Fruit fly (Drosophila melanogaster) whole organism, embryonic: ENCODE results near the gene mad2.

Source experiments
- Aef1 ChIP-seq: fragments of 200-800 bp; sonication (Bioruptor generic); IDR thresholded peaks from 3 replicates; pipeline ENCODE4 v1.3.6; 2022; ENCODE audit warnings: missing biosample characterization, missing genetic modification characterization
- BEAF-32 ChIP-seq: fragments of 200-800 bp; sonication (Bioruptor generic); optimal IDR thresholded peaks from 3 replicates; lab custom pipeline; 2017; ENCODE audit warnings: missing biosample characterization, missing genetic modification characterization, mild to moderate bottlenecking, moderate library complexity, missing genetic modification reagents
- CG10431 ChIP-seq: fragments of 200-800 bp; sonication (Bioruptor generic); optimal IDR thresholded peaks from 3 replicates; lab custom pipeline; 2018; ENCODE audit warnings: missing biosample characterization, mild to moderate bottlenecking, missing genetic modification characterization
- CG10979 ChIP-seq: fragments of 200-800 bp; sonication (Bioruptor generic); optimal IDR thresholded peaks from 2 replicates; lab custom pipeline; 2018; ENCODE audit warnings: missing biosample characterization, mild to moderate bottlenecking, missing genetic modification characterization, moderate library complexity
- CG11696 ChIP-seq: fragments of 200-800 bp; sonication (Bioruptor generic); IDR thresholded peaks from 2 replicates; pipeline ENCODE4 v1.3.6; 2022; ENCODE audit warnings: missing biosample characterization, missing genetic modification characterization
- CG12155 ChIP-seq: fragments of 200-800 bp; sonication (Bioruptor generic); optimal IDR thresholded peaks from 3 replicates; lab custom pipeline; 2016; ENCODE audit warnings: missing biosample characterization, missing genetic modification characterization
- CG12391 ChIP-seq: fragments of 200-800 bp; sonication (Bioruptor generic); optimal IDR thresholded peaks from 3 replicates; lab custom pipeline; 2018; ENCODE audit warnings: missing biosample characterization, mild to moderate bottlenecking, missing genetic modification characterization, moderate library complexity
- CG12659 ChIP-seq: fragments of 200-800 bp; sonication (Bioruptor generic); optimal IDR thresholded peaks from 3 replicates; lab custom pipeline; 2017; ENCODE audit warnings: mild to moderate bottlenecking, missing biosample characterization, missing genetic modification reagents, missing genetic modification characterization
- CG12942 ChIP-seq: fragments of 200-800 bp; sonication (Bioruptor generic); optimal IDR thresholded peaks from 3 replicates; lab custom pipeline; 2016; ENCODE audit warnings: missing biosample characterization, missing genetic modification characterization
- CG13287 ChIP-seq: fragments of 200-800 bp; sonication (Bioruptor generic); IDR thresholded peaks from 2 replicates; pipeline ENCODE4 v1.3.6; 2022; ENCODE audit warnings: missing biosample characterization, missing genetic modification characterization; ENCODE audit not compliant: partially characterized antibody
- CG15514 ChIP-seq: fragments of 200-800 bp; sonication (Bioruptor generic); optimal IDR thresholded peaks from 3 replicates; lab custom pipeline; 2017; ENCODE audit warnings: missing biosample characterization, missing genetic modification characterization, mild to moderate bottlenecking, moderate library complexity, missing genetic modification reagents
- CG17912 ChIP-seq: fragments of 200-800 bp; sonication (Bioruptor generic); optimal IDR thresholded peaks from 2 replicates; lab custom pipeline; 2018; ENCODE audit warnings: missing biosample characterization, mild to moderate bottlenecking, missing genetic modification characterization
- CG18011 ChIP-seq: fragments of 200-800 bp; sonication (Bioruptor generic); optimal IDR thresholded peaks from 2 replicates; lab custom pipeline; 2017; ENCODE audit warnings: missing biosample characterization, missing genetic modification characterization, mild to moderate bottlenecking, moderate library complexity, missing genotype
- CG3163 ChIP-seq: fragments of 200-800 bp; sonication (Bioruptor generic); optimal IDR thresholded peaks from 3 replicates; lab custom pipeline; 2016; ENCODE audit warnings: missing biosample characterization, missing genetic modification characterization
- CG3281 ChIP-seq: fragments of 200-800 bp; sonication (Bioruptor generic); optimal IDR thresholded peaks from 3 replicates; lab custom pipeline; 2017; ENCODE audit warnings: missing biosample characterization, mild to moderate bottlenecking, missing genetic modification characterization
- CG43689 ChIP-seq: fragments of 200-800 bp; sonication (Bioruptor generic); IDR thresholded peaks from 2 replicates; pipeline ENCODE4 v1.3.6; 2022; ENCODE audit warnings: missing biosample characterization, missing genetic modification characterization
- CG5953 ChIP-seq: fragments of 200-800 bp; sonication (Bioruptor generic); IDR thresholded peaks from 2 replicates; pipeline ENCODE4 v1.3.6; 2022; ENCODE audit warnings: missing biosample characterization, missing genetic modification characterization
- CG6791 ChIP-seq: fragments of 200-800 bp; sonication (Bioruptor generic); IDR thresholded peaks from 3 replicates; pipeline ENCODE4 v1.3.6; 2022; ENCODE audit warnings: missing biosample characterization, missing genetic modification characterization; ENCODE audit not compliant: partially characterized antibody
- CG7372 ChIP-seq: fragments of 200-800 bp; sonication (Bioruptor generic); IDR thresholded peaks from 2 replicates; pipeline ENCODE4 v1.3.6; 2022; ENCODE audit warnings: missing biosample characterization, missing genetic modification characterization
- CG7928 ChIP-seq: fragments of 200-800 bp; sonication (Bioruptor generic); optimal IDR thresholded peaks from 2 replicates; lab custom pipeline; 2017; ENCODE audit warnings: missing biosample characterization, mild to moderate bottlenecking, missing genetic modification characterization
- CG8281 ChIP-seq: fragments of 200-800 bp; sonication (Bioruptor generic); optimal IDR thresholded peaks from 2 replicates; lab custom pipeline; 2018; ENCODE audit warnings: missing biosample characterization, mild to moderate bottlenecking, missing genetic modification characterization, moderate library complexity
- CG8765 ChIP-seq: fragments of 200-800 bp; sonication (Bioruptor generic); IDR thresholded peaks from 2 replicates; pipeline ENCODE4 v1.3.6; 2022; ENCODE audit warnings: missing biosample characterization, missing genetic modification characterization
- CG9876 ChIP-seq: fragments of 200-800 bp; sonication (Bioruptor generic); optimal IDR thresholded peaks from 2 replicates; lab custom pipeline; 2016; ENCODE audit warnings: missing biosample characterization, missing genetic modification characterization
- D19A ChIP-seq: fragments of 200-800 bp; optimal IDR thresholded peaks from 3 replicates; lab custom pipeline; 2019; ENCODE audit warnings: missing biosample characterization, mild to moderate bottlenecking, missing genetic modification characterization, moderate library complexity
- Dll ChIP-seq: fragments of 200-800 bp; sonication (Bioruptor generic); IDR thresholded peaks from 4 replicates; pipeline ENCODE4 v1.3.6; 2022; ENCODE audit warnings: missing biosample characterization, missing genetic modification characterization; ENCODE audit not compliant: partially characterized antibody
- Fer2 ChIP-seq: fragments of 200-800 bp; sonication (Bioruptor generic); optimal IDR thresholded peaks from 2 replicates; lab custom pipeline; 2018; ENCODE audit warnings: missing biosample characterization, mild to moderate bottlenecking, missing genetic modification characterization, moderate library complexity
- H15 ChIP-seq: fragments of 200-800 bp; sonication (Bioruptor generic); IDR thresholded peaks from 3 replicates; pipeline ENCODE4 v1.3.6; 2022; ENCODE audit warnings: missing biosample characterization, missing genetic modification characterization
- Hey ChIP-seq: fragments of 200-800 bp; sonication (Bioruptor generic); optimal IDR thresholded peaks from 3 replicates; lab custom pipeline; 2018; ENCODE audit warnings: missing biosample characterization, mild to moderate bottlenecking, missing genetic modification characterization
- Lpt ChIP-seq: fragments of >200 bp; optimal IDR thresholded peaks from 2 replicates; lab custom pipeline; 2018; ENCODE audit warnings: missing biosample characterization, missing genetic modification characterization
- Nf-YA ChIP-seq: fragments of 200-800 bp; sonication (Bioruptor generic); IDR thresholded peaks from 2 replicates; pipeline ENCODE4 v1.3.6; 2022; ENCODE audit warnings: missing biosample characterization, missing genetic modification characterization
- Scr ChIP-seq: fragments of 200-800 bp; sonication (Bioruptor generic); IDR thresholded peaks from 2 replicates; pipeline ENCODE4 v1.3.6; 2022; ENCODE audit warnings: missing biosample characterization, missing genetic modification characterization; ENCODE audit not compliant: partially characterized antibody
- Sox100B ChIP-seq: fragments of 200-800 bp; sonication (Bioruptor generic); optimal IDR thresholded peaks from 3 replicates; lab custom pipeline; 2018; ENCODE audit warnings: missing biosample characterization, mild to moderate bottlenecking, missing genetic modification characterization
- TFAM ChIP-seq: fragments of 200-800 bp; sonication (Bioruptor generic); optimal IDR thresholded peaks from 2 replicates; lab custom pipeline; 2017; ENCODE audit warnings: missing biosample characterization, missing genetic modification characterization, inconsistent platforms
- YL-1 ChIP-seq: fragments of 200-800 bp; sonication (Bioruptor generic); optimal IDR thresholded peaks from 3 replicates; lab custom pipeline; 2017; ENCODE audit warnings: missing biosample characterization, mild to moderate bottlenecking, missing genetic modification characterization
- ac ChIP-seq: fragments of 200-800 bp; sonication (Bioruptor generic); optimal IDR thresholded peaks from 3 replicates; lab custom pipeline; 2017; ENCODE audit warnings: missing biosample characterization, mild to moderate bottlenecking, missing genetic modification characterization
- al ChIP-seq: fragments of 200-800 bp; sonication (Bioruptor generic); IDR thresholded peaks from 2 replicates; pipeline ENCODE4 v1.3.6; 2022; ENCODE audit warnings: missing biosample characterization, missing genetic modification characterization
- amos ChIP-seq: fragments of 200-800 bp; sonication (Bioruptor generic); IDR thresholded peaks from 2 replicates; pipeline ENCODE4 v1.3.6; 2022; ENCODE audit warnings: missing biosample characterization, missing genetic modification characterization; ENCODE audit not compliant: partially characterized antibody
- ase ChIP-seq: fragments of 200-800 bp; sonication (Bioruptor generic); IDR thresholded peaks from 3 replicates; pipeline ENCODE4 v1.3.6; 2022; ENCODE audit warnings: missing biosample characterization, missing genetic modification characterization
- az2 ChIP-seq: fragments of 200-800 bp; sonication (Bioruptor generic); optimal IDR thresholded peaks from 3 replicates; lab custom pipeline; 2016; ENCODE audit warnings: missing biosample characterization, missing genetic modification characterization
- bbx ChIP-seq: fragments of 200-800 bp; sonication (Bioruptor generic); IDR thresholded peaks from 2 replicates; pipeline ENCODE4 v1.3.6; 2022; ENCODE audit warnings: missing biosample characterization, missing genetic modification characterization; ENCODE audit not compliant: partially characterized antibody
- br ChIP-seq: fragments of >200 bp; optimal IDR thresholded peaks from 2 replicates; lab custom pipeline; 2017
- cad ChIP-seq: fragments of >200 bp; optimal IDR thresholded peaks from 2 replicates; lab custom pipeline; 2017; ENCODE audit warnings: missing biosample characterization, missing genetic modification characterization
- cas ChIP-seq: fragments of 200-800 bp; sonication (Bioruptor generic); IDR thresholded peaks from 2 replicates; pipeline ENCODE4 v1.3.6; 2022; ENCODE audit warnings: missing biosample characterization, missing genetic modification characterization
- caup ChIP-seq: fragments of 200-800 bp; sonication (Bioruptor generic); optimal IDR thresholded peaks from 3 replicates; lab custom pipeline; 2017; ENCODE audit warnings: missing biosample characterization, mild to moderate bottlenecking, missing genetic modification characterization, moderate library complexity; ENCODE audit not compliant: severe bottlenecking
- corto ChIP-seq: fragments of 200-800 bp; sonication (Bioruptor generic); optimal IDR thresholded peaks from 2 replicates; lab custom pipeline; 2016; ENCODE audit warnings: missing biosample characterization, mild to moderate bottlenecking, missing genetic modification characterization, moderate library complexity
- cwo ChIP-seq: fragments of 200-800 bp; sonication (Bioruptor generic); optimal IDR thresholded peaks from 3 replicates; lab custom pipeline; 2017; ENCODE audit warnings: missing biosample characterization, missing genetic modification characterization, mild to moderate bottlenecking, moderate library complexity, missing genetic modification reagents
- gfzf ChIP-seq: fragments of 200-800 bp; sonication (Bioruptor generic); optimal IDR thresholded peaks from 2 replicates; lab custom pipeline; 2016; ENCODE audit warnings: missing biosample characterization, mild to moderate bottlenecking, missing genetic modification characterization, moderate library complexity
- hth ChIP-seq: fragments of >200 bp; optimal IDR thresholded peaks from 2 replicates; lab custom pipeline; 2017; ENCODE audit warnings: inconsistent platforms
- kah ChIP-seq: fragments of 200-800 bp; sonication (Bioruptor generic); optimal IDR thresholded peaks from 2 replicates; lab custom pipeline; 2018; ENCODE audit warnings: missing biosample characterization, mild to moderate bottlenecking, missing genetic modification characterization
- nerfin-2 ChIP-seq: fragments of 200-800 bp; sonication (Bioruptor generic); IDR thresholded peaks from 2 replicates; pipeline ENCODE4 v1.3.6; 2022; ENCODE audit warnings: missing biosample characterization, missing genetic modification characterization; ENCODE audit not compliant: partially characterized antibody
- odd ChIP-seq: fragments of 200-800 bp; sonication (Bioruptor generic); optimal IDR thresholded peaks from 2 replicates; lab custom pipeline; 2017; ENCODE audit warnings: missing biosample characterization, mild to moderate bottlenecking, missing genetic modification characterization
- otp ChIP-seq: fragments of 200-800 bp; sonication (Bioruptor generic); IDR thresholded peaks from 3 replicates; pipeline ENCODE4, ENCODE4 v1.3.6; 2022; ENCODE audit warnings: missing biosample characterization, missing genetic modification characterization
- ttk ChIP-seq: fragments of 200-800 bp; sonication (Bioruptor generic); IDR thresholded peaks from 2 replicates; pipeline ENCODE4 v2.1.2; 2022; ENCODE audit warnings: missing biosample characterization, missing genetic modification characterization

The mad2 gene

DNA sequence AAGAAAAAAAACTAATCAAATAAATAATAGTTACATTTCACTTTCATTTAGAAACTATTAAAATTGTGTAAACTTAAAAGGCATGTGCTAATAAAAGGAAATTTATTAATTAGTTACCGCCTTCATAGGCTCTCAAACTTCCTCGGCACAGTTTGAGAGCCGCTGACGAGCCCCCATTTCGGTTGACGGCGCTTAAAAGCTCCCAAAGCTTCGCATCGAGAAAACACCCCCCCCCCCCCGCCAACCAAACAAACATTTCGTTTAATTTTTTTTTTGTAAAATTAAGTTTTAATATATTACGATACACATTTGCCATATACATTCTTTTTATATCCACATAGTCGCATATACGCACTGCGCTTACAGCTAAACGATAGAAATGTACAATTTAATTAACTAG is 15.6 kb downstream of the mad2 start (continued):
- TF ChIP-seq Scr (GFP tag; lab: Robert Waterston, UW) (no peak), CG13287 (peak; percentile 31; the same call in 1 of the 2 replicates), kah (GFP tag; lab: Kevin White, UChicago) (no peak), CG8765 (GFP tag; lab: Robert Waterston, UW) (no peak), CG11696 (no peak), odd (GFP tag; lab: Kevin White, UChicago) (no peak), ac (GFP tag; lab: Kevin White, UChicago) (no peak), cad (GFP tag; lab: Kevin White, UChicago) (peak; percentile 70), cwo (no peak), CG15514 (GFP tag; lab: Kevin White, UChicago) (no peak), CG3163 (no peak), ttk (GFP tag; lab: Robert Waterston, UW) (no peak), BEAF-32 (GFP tag; lab: Kevin White, UChicago) (no peak), Nf-YA (GFP tag; lab: Robert Waterston, UW) (no peak), CG12942 (GFP tag; lab: Kevin White, UChicago) (no peak), Dll (GFP tag; lab: Robert Waterston, UW) (no peak), CG43689 (GFP tag; lab: Robert Waterston, UW) (no peak), CG7928 (GFP tag; lab: Kevin White, UChicago) (no peak), CG3281 (GFP tag; lab: Kevin White, UChicago) (no peak), TFAM (GFP tag; lab: Kevin White, UChicago) (no peak), CG9876 (GFP tag; lab: Kevin White, UChicago) (no peak), CG10431 (no peak), CG6791 (0 out of 3 replicates have a peak, but pooled peaks have one; percentile 25), hth (lab: Kevin White, UChicago) (no peak), nerfin-2 (GFP tag; lab: Robert Waterston, UW) (no peak), caup (GFP tag; lab: Kevin White, UChicago) (no peak), otp (no peak), al (no peak), CG17912 (no peak), Aef1 (GFP tag; lab: Robert Waterston, UW) (no peak), Fer2 (tag; lab: Kevin White, UChicago) (no peak), CG8281 (no peak), CG5953 (GFP tag; lab: Robert Waterston, UW) (no peak), amos (GFP tag; lab: Robert Waterston, UW) (peak; percentile 25; the same call in 1 of the 2 replicates), Sox100B (GFP tag; lab: Kevin White, UChicago) (no peak), gfzf (no peak), Lpt (GFP tag; lab: Kevin White, UChicago) (no peak), D19A (no peak), CG12391 (tag; lab: Kevin White, UChicago) (no peak)

DNA sequence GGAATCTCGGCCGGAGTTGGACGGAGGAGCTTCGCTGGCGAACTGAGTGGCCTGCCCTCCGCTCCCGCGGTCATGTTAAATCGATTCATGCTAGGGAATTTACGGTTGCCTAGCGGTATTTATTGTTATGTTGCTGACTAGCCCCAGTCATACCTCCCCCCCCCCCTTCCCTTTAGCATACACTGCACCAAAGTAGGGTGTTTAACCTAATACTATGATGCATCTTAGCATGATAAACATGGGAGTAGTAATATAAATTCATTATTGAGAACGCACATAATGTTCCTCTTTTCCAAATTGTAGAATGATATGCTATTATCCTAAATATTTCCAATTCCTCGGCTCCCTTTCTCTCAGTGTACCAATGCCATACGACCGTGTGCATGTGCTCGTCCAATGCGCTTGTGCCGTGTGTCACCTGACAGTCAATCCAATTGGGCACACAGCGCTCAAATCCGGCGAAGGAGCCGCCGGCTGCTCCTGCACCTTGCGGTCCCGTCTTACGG is 16.3 kb downstream of the mad2 start, which contains the start of gene Tektin-C:
Gene Tektin-C, minus strand, starts transcription at position 51 of the 506 bp plus-strand sequence.
- TF ChIP-seq CG12155 (GFP tag; lab: Kevin White, UChicago) (no peak), corto (GFP tag; lab: Kevin White, UChicago) (no peak), bbx (GFP tag; lab: Robert Waterston, UW) (no peak), CG12659 (GFP tag; lab: Kevin White, UChicago) (no peak), ase (GFP tag; lab: Robert Waterston, UW) (0 out of 3 replicates have a peak, but pooled peaks have one; percentile 46), cas (no peak), br (no peak), YL-1 (GFP tag; lab: Kevin White, UChicago) (no peak), H15 (peak; percentile 51; the same call in 1 of the 3 replicates), CG15514 (GFP tag; lab: Kevin White, UChicago) (no peak), CG7372 (no peak), CG10979 (tag; lab: Kevin White, UChicago) (no peak), Hey (tag; lab: Kevin White, UChicago) (no peak), az2 (GFP tag; lab: Kevin White, UChicago) (no peak), CG18011 (GFP tag; lab: Kevin White, UChicago) (no peak)
